Fruit fly (Drosophila melanogaster): Measurements from ENCODE around the gene PQBP1.
A peak's percentile ranks its signal among the peaks of the same experiment; 100 is the strongest.

The PQBP1 gene

dm6 chr3R:25074558-25074964 lies 9.0 kb downstream of the PQBP1 start, which contains the start of the genes shams and CG11920:
Gene shams, minus strand, starts transcription at chr3R:25074607.
Gene CG11920, plus strand, starts transcription at chr3R:25074877.
- TF ChIP-seq Ptx1 (GFP tag; IDR thresholded peaks at IDR 0.05) (no peak), Nf-YB (GFP tag; optimal IDR thresholded peaks at IDR 0.05) (peak; percentile 24), knrl (GFP tag; IDR thresholded peaks at IDR 0.05; ENCODE audit: partially characterized antibody) (no peak; the same call in 2 of the 3 replicates), TFAM (GFP tag; optimal IDR thresholded peaks at IDR 0.05) (no peak), her (GFP tag; optimal IDR thresholded peaks at IDR 0.05) (no peak), CG2678 (tag; optimal IDR thresholded peaks at IDR 0.05) (no peak), sna (GFP tag; IDR thresholded peaks at IDR 0.05; ENCODE audit: partially characterized antibody) (no peak; the same call in 1 of the 2 replicates), Dll (GFP tag; IDR thresholded peaks at IDR 0.05; ENCODE audit: partially characterized antibody) (peak; percentile 73; the same call in 3 of the 4 replicates), CG34422 (GFP tag; IDR thresholded peaks at IDR 0.05) (peak; percentile 37; the same call in 1 of the 3 replicates), CG3065 (GFP tag; optimal IDR thresholded peaks at IDR 0.05) (no peak), CG13287 (GFP tag; IDR thresholded peaks at IDR 0.05; ENCODE audit: partially characterized antibody) (peak; percentile 74), CG18599 (GFP tag; optimal IDR thresholded peaks at IDR 0.05) (no peak), CG4707 (GFP tag; optimal IDR thresholded peaks at IDR 0.05) (no peak), ash1 (GFP tag; optimal IDR thresholded peaks at IDR 0.05) (no peak), CG17802 (tag; optimal IDR thresholded peaks at IDR 0.05) (no peak), CG3838 (GFP tag; optimal IDR thresholded peaks at IDR 0.05) (peak; percentile 36), amos (GFP tag; IDR thresholded peaks at IDR 0.05; ENCODE audit: partially characterized antibody) (no peak; the same call in 1 of the 2 replicates), Spps (tag; optimal IDR thresholded peaks at IDR 0.05) (peak; percentile 3), twi (tag; optimal IDR thresholded peaks at IDR 0.05) (peak; percentile 45), CG6689 (GFP tag; IDR thresholded peaks at IDR 0.05) (no peak), CG2875 (GFP tag; optimal IDR thresholded peaks at IDR 0.05) (no peak), pho (GFP tag; optimal IDR thresholded peaks at IDR 0.05) (no peak), jumu (GFP tag; optimal IDR thresholded peaks at IDR 0.05) (no peak), croc (GFP tag; conservative IDR thresholded peaks at IDR 0.05) (no peak), CG6272 (GFP tag; IDR thresholded peaks at IDR 0.05) (no peak), en (GFP tag; optimal IDR thresholded peaks at IDR 0.05) (no peak), CG7357 (GFP tag; IDR thresholded peaks at IDR 0.05) (no peak), slbo (GFP tag; IDR thresholded peaks at IDR 0.05) (no peak; the same call in 1 of the 2 replicates), D (optimal IDR thresholded peaks at IDR 0.05) (no peak), D (GFP tag; optimal IDR thresholded peaks at IDR 0.05) (no peak), pros (GFP tag; optimal IDR thresholded peaks at IDR 0.05) (no peak), ttk (GFP tag; IDR thresholded peaks at IDR 0.05) (no peak), CG14667 (GFP tag; IDR thresholded peaks at IDR 0.05) (no peak), Hr78 (GFP tag; optimal IDR thresholded peaks at IDR 0.05) (no peak), da (GFP tag; optimal IDR thresholded peaks at IDR 0.05) (no peak), dimm (GFP tag; IDR thresholded peaks at IDR 0.05) (no peak), zfh2 (GFP tag; optimal IDR thresholded peaks at IDR 0.05) (no peak), Trl (optimal IDR thresholded peaks at IDR 0.05) (no peak), Trl (GFP tag; optimal IDR thresholded peaks at IDR 0.05) (no peak), gcm2 (GFP tag; optimal IDR thresholded peaks at IDR 0.05) (no peak), CG12071 (GFP tag; optimal IDR thresholded peaks at IDR 0.05) (no peak), Doc3 (GFP tag; IDR thresholded peaks at IDR 0.05; ENCODE audit: partially characterized antibody) (0 out of 3 replicates have a peak, but pooled peaks have one; percentile 36), Hmr (GFP tag; optimal IDR thresholded peaks at IDR 0.05) (no peak), CG6854 (GFP tag; optimal IDR thresholded peaks at IDR 0.05) (no peak), CG4424 (GFP tag; optimal IDR thresholded peaks at IDR 0.05) (no peak), bcd (GFP tag; optimal IDR thresholded peaks at IDR 0.05) (no peak), CG16863 (GFP tag; optimal IDR thresholded peaks at IDR 0.05) (no peak), zfh1 (GFP tag; IDR thresholded peaks at IDR 0.05) (no peak), Hr3 (GFP tag; optimal IDR thresholded peaks at IDR 0.05) (no peak), NC2β (GFP tag; optimal IDR thresholded peaks at IDR 0.05) (no peak), sisA (GFP tag; IDR thresholded peaks at IDR 0.05) (no peak), sens-2 (GFP tag; IDR thresholded peaks at IDR 0.05) (no peak)

Measured in whole organism, embryonic.